Fruit fly (Drosophila melanogaster) whole organism, prepupa: ENCODE data around the gene CG6689.

Experiments
- CG11294 ChIP-seq: fragments of 200-800 bp; sonication (Bioruptor generic); IDR thresholded peaks from 2 replicates; pipeline ENCODE4 v1.3.6; 2022; ENCODE audit warnings: missing biosample characterization, missing genetic modification characterization
- Ets21C ChIP-seq: fragments of 200-800 bp; sonication (Bioruptor generic); optimal IDR thresholded peaks from 3 replicates; lab custom pipeline; 2016; ENCODE audit warnings: missing biosample characterization, missing genetic modification characterization
- Ets96B ChIP-seq: fragments of 200-800 bp; optimal IDR thresholded peaks from 2 replicates; lab custom pipeline; 2019; ENCODE audit warnings: missing biosample characterization, mild to moderate bottlenecking, missing genetic modification characterization, moderate library complexity
- Hr38 ChIP-seq: sonication (Bioruptor generic); optimal IDR thresholded peaks from 2 replicates; lab custom pipeline; 2016; ENCODE audit warnings: missing biosample characterization, missing genetic modification characterization
- Hr39 ChIP-seq: fragments of 200-800 bp; sonication (Bioruptor generic); optimal IDR thresholded peaks from 2 replicates; lab custom pipeline; 2016; ENCODE audit warnings: missing biosample characterization, missing genetic modification characterization
- Sox15 ChIP-seq: fragments of 200-800 bp; sonication (Bioruptor generic); optimal IDR thresholded peaks from 3 replicates; lab custom pipeline; 2016; ENCODE audit warnings: missing biosample characterization, missing genetic modification characterization
- net ChIP-seq: fragments of 200-800 bp; sonication (Bioruptor generic); optimal IDR thresholded peaks from 3 replicates; lab custom pipeline; 2016; ENCODE audit warnings: missing biosample characterization, missing genetic modification characterization
- pdm3 ChIP-seq: fragments of 200-800 bp; sonication (Bioruptor generic); optimal IDR thresholded peaks from 3 replicates; lab custom pipeline; 2016; ENCODE audit warnings: missing biosample characterization, missing genetic modification characterization

DNA sequence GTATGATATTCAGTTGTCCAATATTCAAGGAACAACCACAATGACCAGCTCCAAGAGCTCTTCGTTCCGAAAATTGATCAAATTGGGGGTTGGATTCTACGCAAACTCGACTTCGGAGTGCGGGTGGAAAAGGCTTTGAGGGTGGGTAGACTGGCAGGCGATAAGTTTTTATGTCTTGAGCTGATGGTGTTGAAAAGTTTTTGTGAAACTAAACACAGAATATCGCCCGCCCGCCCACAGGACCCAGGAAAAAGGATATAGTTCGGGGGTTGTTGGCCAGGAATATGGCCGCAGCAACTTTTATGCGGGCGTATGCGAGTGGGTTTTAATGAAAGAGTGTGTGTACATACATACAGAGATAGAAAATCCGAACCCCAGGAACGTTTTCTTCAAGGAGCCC lies 43.7 kb upstream of the CG6689 start:
- no peak for TF ChIP-seq Ets96B
- TF ChIP-seq pdm3 (GFP tag; lab: Kevin White, UChicago) = no peak
- TF ChIP-seq net (GFP tag; lab: Kevin White, UChicago) = no peak
- TF ChIP-seq Hr38 (GFP tag; lab: Kevin White, UChicago) = no peak
- no peak for TF ChIP-seq Sox15 (GFP tag; lab: Kevin White, UChicago)
- TF ChIP-seq Hr39 (GFP tag; lab: Kevin White, UChicago) = no peak
- TF ChIP-seq CG11294 (GFP tag; lab: Robert Waterston, UW) = no peak
- TF ChIP-seq Ets21C (GFP tag; lab: Kevin White, UChicago) = no peak
